Fruit fly (Drosophila melanogaster) whole organism, embryonic: Measurements from ENCODE around the gene CG6966.
A peak's percentile ranks its signal among the peaks of the same experiment; 100 is the strongest.

Experiments used
- ATbp ChIP-seq: fragments of 200-800 bp; sonication (Bioruptor generic); optimal IDR thresholded peaks from 2 replicates; lab custom pipeline; 2017; ENCODE audit warnings: missing biosample characterization, mild to moderate bottlenecking, missing genetic modification characterization, missing genetic modification reagents
- Asciz ChIP-seq: fragments of 200-800 bp; sonication (Bioruptor generic); optimal IDR thresholded peaks from 2 replicates; lab custom pipeline; 2017; ENCODE audit warnings: missing biosample characterization, mild to moderate bottlenecking, missing genetic modification characterization, missing genetic modification reagents
- CG10431 ChIP-seq: fragments of 200-800 bp; sonication (Bioruptor generic); optimal IDR thresholded peaks from 3 replicates; lab custom pipeline; 2018; ENCODE audit warnings: missing biosample characterization, mild to moderate bottlenecking, missing genetic modification characterization
- CG10959 ChIP-seq: fragments of 200-800 bp; sonication (Bioruptor generic); IDR thresholded peaks from 2 replicates; pipeline ENCODE4 v1.3.6; 2022; ENCODE audit warnings: missing biosample characterization, missing genetic modification characterization
- CG11695 ChIP-seq: fragments of 200-800 bp; sonication (Bioruptor generic); IDR thresholded peaks from 3 replicates; pipeline ENCODE4 v1.3.6; 2022; ENCODE audit warnings: missing biosample characterization, missing genetic modification characterization
- CG11696 ChIP-seq: fragments of 200-800 bp; sonication (Bioruptor generic); IDR thresholded peaks from 2 replicates; pipeline ENCODE4 v1.3.6; 2022; ENCODE audit warnings: missing biosample characterization, missing genetic modification characterization
- CG14860 ChIP-seq: fragments of 200-800 bp; sonication (Bioruptor generic); IDR thresholded peaks from 3 replicates; pipeline ENCODE4 v1.3.6; 2022; ENCODE audit warnings: missing biosample characterization, missing genetic modification characterization; ENCODE audit not compliant: partially characterized antibody
- CG15601 ChIP-seq: fragments of 200-800 bp; sonication (Bioruptor generic); optimal IDR thresholded peaks from 3 replicates; lab custom pipeline; 2019; ENCODE audit warnings: missing biosample characterization, mild to moderate bottlenecking, missing genetic modification characterization, moderate library complexity
- CG17385 ChIP-seq: fragments of 200-800 bp; sonication (Bioruptor generic); optimal IDR thresholded peaks from 3 replicates; lab custom pipeline; 2018; ENCODE audit warnings: missing biosample characterization, mild to moderate bottlenecking, missing genetic modification characterization
- CG17802 ChIP-seq: fragments of 200-800 bp; sonication (Bioruptor generic); optimal IDR thresholded peaks from 2 replicates; lab custom pipeline; 2018; ENCODE audit warnings: missing biosample characterization, mild to moderate bottlenecking, missing genetic modification characterization, moderate library complexity
- CG18599 ChIP-seq: fragments of 200-800 bp; sonication (Bioruptor generic); optimal IDR thresholded peaks from 3 replicates; lab custom pipeline; 2017; ENCODE audit warnings: missing biosample characterization, missing genetic modification characterization, mild to moderate bottlenecking, moderate library complexity, missing genetic modification reagents
- CG4360 ChIP-seq: fragments of 200-800 bp; sonication (Bioruptor generic); IDR thresholded peaks from 2 replicates; pipeline ENCODE4 v1.3.6; 2022; ENCODE audit warnings: missing biosample characterization, missing genetic modification characterization
- CG4820 ChIP-seq: fragments of 200-800 bp; sonication (Bioruptor generic); optimal IDR thresholded peaks from 3 replicates; lab custom pipeline; 2016; ENCODE audit warnings: missing biosample characterization, missing genetic modification characterization
- CG6175 ChIP-seq: fragments of 200-800 bp; sonication (Bioruptor generic); IDR thresholded peaks from 3 replicates; pipeline ENCODE4 v1.3.6; 2022; ENCODE audit warnings: missing biosample characterization, missing genetic modification characterization
- CG8281 ChIP-seq: fragments of 200-800 bp; sonication (Bioruptor generic); optimal IDR thresholded peaks from 2 replicates; lab custom pipeline; 2018; ENCODE audit warnings: missing biosample characterization, mild to moderate bottlenecking, missing genetic modification characterization, moderate library complexity
- CrebB ChIP-seq: fragments of 200-800 bp; sonication (Bioruptor generic); optimal IDR thresholded peaks from 3 replicates; lab custom pipeline; 2018; ENCODE audit warnings: missing biosample characterization, mild to moderate bottlenecking, missing genetic modification characterization
- Dip3 ChIP-seq: fragments of 200-800 bp; sonication (Bioruptor generic); optimal IDR thresholded peaks from 3 replicates; lab custom pipeline; 2016; ENCODE audit warnings: missing biosample characterization, missing genetic modification characterization
- ERR ChIP-seq: fragments of 200-800 bp; sonication (Bioruptor generic); optimal IDR thresholded peaks from 2 replicates; lab custom pipeline; 2016; ENCODE audit warnings: missing biosample characterization, missing genetic modification characterization
- Fer1 ChIP-seq: fragments of 200-800 bp; sonication (Bioruptor generic); optimal IDR thresholded peaks from 2 replicates; lab custom pipeline; 2017; ENCODE audit warnings: missing biosample characterization, mild to moderate bottlenecking, missing genetic modification characterization
- GATAe ChIP-seq: fragments of 200-800 bp; sonication (Bioruptor generic); conservative IDR thresholded peaks from 2 replicates; pipeline ENCODE4 v1.3.6; 2022; ENCODE audit warnings: missing biosample characterization, missing genetic modification characterization
- Lpt ChIP-seq: fragments of >200 bp; optimal IDR thresholded peaks from 2 replicates; lab custom pipeline; 2018; ENCODE audit warnings: missing biosample characterization, missing genetic modification characterization
- Opbp ChIP-seq: fragments of 200-800 bp; sonication (Bioruptor generic); IDR thresholded peaks from 3 replicates; pipeline ENCODE4 v1.3.6; 2022; ENCODE audit warnings: missing biosample characterization, missing genetic modification characterization; ENCODE audit not compliant: partially characterized antibody
- Sox102F ChIP-seq: fragments of 200-800 bp; sonication (Bioruptor generic); optimal IDR thresholded peaks from 2 replicates; lab custom pipeline; 2018; ENCODE audit warnings: missing biosample characterization, mild to moderate bottlenecking, missing genetic modification characterization, moderate library complexity
- TFAM ChIP-seq: fragments of 200-800 bp; sonication (Bioruptor generic); optimal IDR thresholded peaks from 2 replicates; lab custom pipeline; 2017; ENCODE audit warnings: missing biosample characterization, missing genetic modification characterization, inconsistent platforms
- Taf1 ChIP-seq: fragments of 200-800 bp; sonication (Bioruptor generic); IDR thresholded peaks from 2 replicates; pipeline ENCODE4 v1.3.6; 2022; ENCODE audit warnings: missing biosample characterization, missing genetic modification characterization
- Usf ChIP-seq: fragments of 200-800 bp; sonication (Bioruptor generic); optimal IDR thresholded peaks from 2 replicates; lab custom pipeline; 2017; ENCODE audit warnings: missing genotype, missing biosample characterization, missing genetic modification characterization
- abd-A ChIP-seq: fragments of 200-800 bp; sonication (Bioruptor generic); optimal IDR thresholded peaks from 3 replicates; lab custom pipeline; 2019; ENCODE audit warnings: missing biosample characterization, mild to moderate bottlenecking, missing genetic modification characterization, moderate library complexity
- ac ChIP-seq: fragments of 200-800 bp; sonication (Bioruptor generic); optimal IDR thresholded peaks from 3 replicates; lab custom pipeline; 2017; ENCODE audit warnings: missing biosample characterization, mild to moderate bottlenecking, missing genetic modification characterization
- ap ChIP-seq: fragments of 200-800 bp; sonication (Bioruptor generic); IDR thresholded peaks from 2 replicates; pipeline ENCODE4 v1.3.6; 2022; ENCODE audit warnings: missing biosample characterization, missing genetic modification characterization
- caup ChIP-seq: fragments of 200-800 bp; sonication (Bioruptor generic); optimal IDR thresholded peaks from 3 replicates; lab custom pipeline; 2017; ENCODE audit warnings: missing biosample characterization, mild to moderate bottlenecking, missing genetic modification characterization, moderate library complexity; ENCODE audit not compliant: severe bottlenecking
- chn ChIP-seq: fragments of 200-800 bp; sonication (Bioruptor generic); optimal IDR thresholded peaks from 2 replicates; lab custom pipeline; 2016; ENCODE audit warnings: missing biosample characterization, missing genetic modification characterization
- dmrt11E ChIP-seq: fragments of 200-800 bp; sonication (Bioruptor generic); optimal IDR thresholded peaks from 3 replicates; lab custom pipeline; 2018; ENCODE audit warnings: missing biosample characterization, mild to moderate bottlenecking, missing genetic modification characterization, moderate library complexity
- dmrt99B ChIP-seq: fragments of 200-800 bp; sonication (Bioruptor generic); optimal IDR thresholded peaks from 2 replicates; lab custom pipeline; 2018; ENCODE audit warnings: missing biosample characterization, mild to moderate bottlenecking, missing genetic modification characterization, moderate library complexity
- eve ChIP-seq, 2 experiments: fragments of >200 bp; optimal IDR thresholded peaks; 2 replicates each; lab custom pipeline; 2017; ENCODE audit warnings: missing biosample characterization in 2 of 2, missing genetic modification characterization in 2 of 2
- fd102C ChIP-seq: fragments of 200-800 bp; sonication (Bioruptor generic); optimal IDR thresholded peaks from 2 replicates; lab custom pipeline; 2018; ENCODE audit warnings: missing biosample characterization, mild to moderate bottlenecking, missing genetic modification characterization, moderate library complexity
- fu2 ChIP-seq: fragments of 200-800 bp; sonication (Bioruptor generic); optimal IDR thresholded peaks from 2 replicates; lab custom pipeline; 2016; ENCODE audit warnings: missing biosample characterization, missing genetic modification characterization
- gsb-n ChIP-seq: fragments of 200-800 bp; sonication (Bioruptor generic); optimal IDR thresholded peaks from 3 replicates; lab custom pipeline; 2018; ENCODE audit warnings: missing biosample characterization, mild to moderate bottlenecking, missing genetic modification characterization
- h ChIP-seq: fragments of >200 bp; optimal IDR thresholded peaks from 2 replicates; lab custom pipeline; 2017
- hb ChIP-seq: fragments of 200-800 bp; sonication (Bioruptor generic); IDR thresholded peaks from 3 replicates; pipeline ENCODE4 v1.3.6; 2022; ENCODE audit warnings: missing biosample characterization, missing genetic modification characterization; ENCODE audit not compliant: partially characterized antibody
- kay ChIP-seq: fragments of 200-800 bp; sonication (Bioruptor generic); optimal IDR thresholded peaks from 2 replicates; lab custom pipeline; 2016; ENCODE audit warnings: missing biosample characterization, missing genetic modification characterization
- kni ChIP-seq: fragments of 200-800 bp; sonication (Bioruptor generic); optimal IDR thresholded peaks from 3 replicates; lab custom pipeline; 2017; ENCODE audit warnings: mild to moderate bottlenecking, missing biosample characterization, missing genetic modification reagents, missing genetic modification characterization
- lab ChIP-seq: fragments of 200-800 bp; sonication (Bioruptor generic); optimal IDR thresholded peaks from 3 replicates; lab custom pipeline; 2017; ENCODE audit warnings: missing biosample characterization, missing genetic modification characterization, mild to moderate bottlenecking, moderate library complexity, missing genetic modification reagents
- lmd ChIP-seq: fragments of 200-800 bp; sonication (Bioruptor generic); IDR thresholded peaks from 2 replicates; pipeline ENCODE4 v1.3.6; 2022; ENCODE audit warnings: missing biosample characterization, missing genetic modification characterization
- maf-S ChIP-seq: fragments of 200-800 bp; sonication (Bioruptor generic); optimal IDR thresholded peaks from 2 replicates; lab custom pipeline; 2016; ENCODE audit warnings: missing biosample characterization, missing genetic modification characterization
- onecut ChIP-seq: fragments of 200-800 bp; sonication (Bioruptor generic); IDR thresholded peaks from 2 replicates; pipeline ENCODE4 v1.3.6; 2022; ENCODE audit warnings: missing biosample characterization, missing genetic modification characterization
- sisA ChIP-seq: fragments of 200-800 bp; sonication (Bioruptor generic); IDR thresholded peaks from 2 replicates; pipeline ENCODE4 v1.3.6; 2022; ENCODE audit warnings: missing biosample characterization, missing genetic modification characterization
- sqz ChIP-seq: fragments of 200-800 bp; sonication (Bioruptor generic); optimal IDR thresholded peaks from 3 replicates; lab custom pipeline; 2018; ENCODE audit warnings: missing biosample characterization, mild to moderate bottlenecking, missing genetic modification characterization
- zen2 ChIP-seq: fragments of 200-800 bp; sonication (Bioruptor generic); IDR thresholded peaks from 3 replicates; pipeline ENCODE4 v1.3.6; 2022; ENCODE audit warnings: missing biosample characterization, missing genetic modification characterization; ENCODE audit not compliant: partially characterized antibody
- zfh1 ChIP-seq: fragments of 200-800 bp; sonication (Bioruptor generic); IDR thresholded peaks from 3 replicates; pipeline ENCODE4 v1.3.6; 2022; ENCODE audit warnings: missing biosample characterization, missing genetic modification characterization

CG6966 gene

DNA sequence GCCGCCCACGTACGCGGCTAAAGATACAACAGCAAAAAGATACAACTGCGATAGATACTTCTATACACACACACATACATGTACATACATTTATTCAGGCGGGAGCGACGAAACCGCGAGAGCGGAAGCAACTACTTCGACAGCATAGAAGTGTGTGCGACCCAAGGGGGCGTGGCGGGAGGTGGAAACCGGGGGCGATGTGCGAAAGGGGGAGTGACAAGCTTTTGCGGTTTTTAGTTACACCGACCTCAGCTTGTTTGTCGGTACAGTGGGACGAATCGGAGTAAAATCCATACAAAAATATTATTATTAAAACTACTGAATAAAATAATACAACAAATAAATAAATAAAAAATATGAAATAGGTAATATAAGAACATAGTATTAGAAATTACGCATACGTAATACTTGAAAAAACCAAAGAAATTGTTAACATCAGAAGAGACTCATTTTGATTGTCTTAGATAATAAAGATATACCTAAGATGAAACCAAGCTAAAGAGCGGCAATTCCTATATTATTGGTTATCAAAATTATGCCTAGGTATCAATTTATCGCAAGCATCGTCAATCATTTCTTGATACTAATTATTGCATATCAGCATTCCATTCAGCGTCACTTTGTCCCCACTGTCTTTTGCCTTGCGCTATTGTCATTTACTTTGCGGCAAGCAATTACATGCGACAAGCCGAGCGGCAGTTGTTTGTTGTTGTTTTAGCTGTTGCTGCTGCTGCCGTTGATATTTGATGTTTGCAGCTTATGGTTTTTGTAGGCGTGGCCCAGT lies 33.4 kb upstream of the CG6966 start (continued):
- TF ChIP-seq hb (no peak), onecut (GFP tag; lab: Robert Waterston, UW) (no peak), dmrt11E (tag; lab: Kevin White, UChicago) (no peak), eve (GFP tag; optimal IDR thresholded peaks at IDR 0.05; lab: Kevin White, UChicago) (no peak), ERR (GFP tag; lab: Kevin White, UChicago) (no peak), CG17802 (no peak), abd-A (tag; lab: Kevin White, UChicago) (no peak), Taf1 (no peak), sisA (GFP tag; lab: Robert Waterston, UW) (no peak), dmrt99B (peak; percentile 61), CG15601 (tag; lab: Kevin White, UChicago) (no peak), CG10959 (GFP tag; lab: Robert Waterston, UW) (no peak), CG11695 (GFP tag; lab: Robert Waterston, UW) (no peak), Fer1 (GFP tag; lab: Kevin White, UChicago) (peak; percentile 32), Opbp (GFP tag; lab: Robert Waterston, UW) (no peak), CG4360 (GFP tag; lab: Robert Waterston, UW) (0 out of 2 replicates have a peak, but pooled peaks have one; percentile 10), zfh1 (GFP tag; lab: Robert Waterston, UW) (peak; percentile 9; the same call in 1 of the 3 replicates), Asciz (GFP tag; lab: Kevin White, UChicago) (peak; percentile 52), CG10431 (GFP tag; lab: Kevin White, UChicago) (no peak), sqz (GFP tag; lab: Kevin White, UChicago) (no peak), Sox102F (GFP tag; lab: Kevin White, UChicago) (peak; percentile 58), zen2 (GFP tag; lab: Robert Waterston, UW) (no peak), h (lab: Kevin White, UChicago) (no peak), CG18599 (peak; percentile 34), CG4820 (GFP tag; lab: Kevin White, UChicago) (no peak), kni (no peak), kay (GFP tag; lab: Kevin White, UChicago) (no peak), maf-S (GFP tag; lab: Kevin White, UChicago) (no peak), Dip3 (GFP tag; lab: Kevin White, UChicago) (no peak), CG14860 (GFP tag; lab: Robert Waterston, UW) (no peak), CG11696 (no peak), CG6175 (GFP tag; lab: Robert Waterston, UW) (peak; percentile 70), lab (GFP tag; lab: Kevin White, UChicago) (peak; percentile 30), fd102C (GFP tag; lab: Kevin White, UChicago) (no peak), ATbp (peak; percentile 55), lmd (peak; percentile 33; the same call in 1 of the 2 replicates), chn (GFP tag; lab: Kevin White, UChicago) (no peak), CG8281 (tag; lab: Kevin White, UChicago) (peak; percentile 8), caup (peak; percentile 11), TFAM (GFP tag; lab: Kevin White, UChicago) (no peak), Usf (GFP tag; lab: Kevin White, UChicago) (no peak), Lpt (GFP tag; lab: Kevin White, UChicago) (no peak), gsb-n (no peak), fu2 (GFP tag; lab: Kevin White, UChicago) (no peak), ac (GFP tag; lab: Kevin White, UChicago) (no peak), CrebB (tag; lab: Kevin White, UChicago) (no peak), GATAe (GFP tag; lab: Robert Waterston, UW) (no peak), ap (GFP tag; lab: Robert Waterston, UW) (no peak), CG17385 (GFP tag; lab: Kevin White, UChicago) (peak; percentile 42)
